Fruit fly (Drosophila melanogaster) whole organism, embryonic: ENCODE results near the gene Nsun2.
A peak's percentile ranks its signal among the peaks of the same experiment; 100 is the strongest.

Experiments
- CG11695 ChIP-seq: fragments of 200-800 bp; sonication (Bioruptor generic); IDR thresholded peaks from 3 replicates; pipeline ENCODE4 v1.3.6; 2022; ENCODE audit warnings: missing biosample characterization, missing genetic modification characterization
- CG15479 ChIP-seq: fragments of 200-800 bp; sonication (Bioruptor generic); optimal IDR thresholded peaks from 3 replicates; lab custom pipeline; 2019; ENCODE audit warnings: missing biosample characterization, mild to moderate bottlenecking, missing genetic modification characterization, moderate library complexity
- CG15514 ChIP-seq: fragments of 200-800 bp; sonication (Bioruptor generic); optimal IDR thresholded peaks from 3 replicates; lab custom pipeline; 2017; ENCODE audit warnings: missing biosample characterization, missing genetic modification characterization, mild to moderate bottlenecking, moderate library complexity, missing genetic modification reagents
- CG17385 ChIP-seq: fragments of 200-800 bp; sonication (Bioruptor generic); optimal IDR thresholded peaks from 3 replicates; lab custom pipeline; 2018; ENCODE audit warnings: missing biosample characterization, mild to moderate bottlenecking, missing genetic modification characterization
- CG18011 ChIP-seq: fragments of 200-800 bp; sonication (Bioruptor generic); optimal IDR thresholded peaks from 2 replicates; lab custom pipeline; 2017; ENCODE audit warnings: missing biosample characterization, missing genetic modification characterization, mild to moderate bottlenecking, moderate library complexity, missing genotype
- CG1832 ChIP-seq: fragments of 200-800 bp; sonication (Bioruptor generic); optimal IDR thresholded peaks from 2 replicates; lab custom pipeline; 2017; ENCODE audit warnings: missing biosample characterization, mild to moderate bottlenecking, missing genetic modification characterization, inconsistent platforms
- CG30431 ChIP-seq: fragments of 200-800 bp; sonication (Bioruptor generic); optimal IDR thresholded peaks from 2 replicates; lab custom pipeline; 2017; ENCODE audit warnings: missing biosample characterization, missing genetic modification characterization
- CG32772 ChIP-seq: fragments of 200-800 bp; sonication (Bioruptor generic); IDR thresholded peaks from 2 replicates; pipeline ENCODE4 v1.3.6; 2022; ENCODE audit warnings: missing biosample characterization, missing genetic modification characterization
- CG4360 ChIP-seq: fragments of 200-800 bp; sonication (Bioruptor generic); IDR thresholded peaks from 2 replicates; pipeline ENCODE4 v1.3.6; 2022; ENCODE audit warnings: missing biosample characterization, missing genetic modification characterization
- CG6791 ChIP-seq: fragments of 200-800 bp; sonication (Bioruptor generic); IDR thresholded peaks from 3 replicates; pipeline ENCODE4 v1.3.6; 2022; ENCODE audit warnings: missing biosample characterization, missing genetic modification characterization; ENCODE audit not compliant: partially characterized antibody
- CG7786 ChIP-seq: fragments of 200-800 bp; sonication (Bioruptor generic); optimal IDR thresholded peaks from 2 replicates; lab custom pipeline; 2016; ENCODE audit warnings: missing biosample characterization, missing genetic modification characterization
- CG9817 ChIP-seq: fragments of 200-800 bp; sonication (Bioruptor generic); optimal IDR thresholded peaks from 2 replicates; lab custom pipeline; 2018; ENCODE audit warnings: missing biosample characterization, mild to moderate bottlenecking, missing genetic modification characterization, moderate library complexity
- CoRest ChIP-seq: fragments of 200-800 bp; sonication (Bioruptor generic); optimal IDR thresholded peaks from 3 replicates; lab custom pipeline; 2018; ENCODE audit warnings: missing biosample characterization, mild to moderate bottlenecking, missing genetic modification characterization, moderate library complexity
- D ChIP-seq, 2 experiments: fragments of 200-800 bp in 1 of 2; fragments of >200 bp in 1 of 2; sonication (Bioruptor generic) in 1 of 2; optimal IDR thresholded peaks; 2 replicates in 1 of 2; 3 replicates in 1 of 2; lab custom pipeline; 2017; ENCODE audit warnings: mild to moderate bottlenecking in 1 of 2, missing biosample characterization in 1 of 2, missing genetic modification characterization in 1 of 2, missing genetic modification reagents in 1 of 2
- Drgx ChIP-seq: fragments of 200-800 bp; sonication (Bioruptor generic); IDR thresholded peaks from 2 replicates; pipeline ENCODE4 v1.3.6; 2022; ENCODE audit warnings: missing biosample characterization, missing genetic modification characterization
- Elba2 ChIP-seq: fragments of 200-800 bp; sonication (Bioruptor generic); optimal IDR thresholded peaks from 3 replicates; lab custom pipeline; 2016; ENCODE audit warnings: missing biosample characterization, missing genetic modification characterization
- Gsc ChIP-seq: fragments of 200-800 bp; sonication (Bioruptor generic); IDR thresholded peaks from 2 replicates; pipeline ENCODE4 v1.3.6; 2022; ENCODE audit warnings: missing biosample characterization, missing genetic modification characterization
- HLH54F ChIP-seq: fragments of 200-800 bp; sonication (Bioruptor generic); optimal IDR thresholded peaks from 3 replicates; lab custom pipeline; 2016; ENCODE audit warnings: missing biosample characterization, missing genetic modification characterization
- Stat92E ChIP-seq, 3 experiments: fragments of >200 bp in 2 of 3; fragments of 200-800 bp in 1 of 3; sonication (Bioruptor generic) in 1 of 3; optimal IDR thresholded peaks; 2 replicates each; lab custom pipeline; 2017 to 2019; ENCODE audit warnings: missing biosample characterization in 3 of 3, missing genetic modification characterization in 3 of 3, mild to moderate bottlenecking in 1 of 3, moderate library complexity in 1 of 3
- Tbp ChIP-seq: fragments of >200 bp; optimal IDR thresholded peaks from 2 replicates; lab custom pipeline; 2018; ENCODE audit warnings: missing biosample characterization, missing genetic modification characterization
- ap ChIP-seq: fragments of 200-800 bp; sonication (Bioruptor generic); IDR thresholded peaks from 2 replicates; pipeline ENCODE4 v1.3.6; 2022; ENCODE audit warnings: missing biosample characterization, missing genetic modification characterization
- cg ChIP-seq: fragments of 200-800 bp; sonication (Bioruptor generic); optimal IDR thresholded peaks from 3 replicates; lab custom pipeline; 2019; ENCODE audit warnings: missing biosample characterization, mild to moderate bottlenecking, missing genetic modification characterization, moderate library complexity
- chinmo ChIP-seq: fragments of 200-800 bp; sonication (Bioruptor generic); IDR thresholded peaks from 4 replicates; pipeline ENCODE4 v1.3.6; 2022; ENCODE audit warnings: missing biosample characterization, missing genetic modification characterization; ENCODE audit not compliant: partially characterized antibody
- crol ChIP-seq: fragments of 200-800 bp; sonication (Bioruptor generic); IDR thresholded peaks from 2 replicates; pipeline ENCODE4 v1.3.6; 2022; ENCODE audit warnings: missing biosample characterization, missing genetic modification characterization
- eve ChIP-seq, 2 experiments: fragments of >200 bp; optimal IDR thresholded peaks; 2 replicates each; lab custom pipeline; 2017; ENCODE audit warnings: missing biosample characterization in 2 of 2, missing genetic modification characterization in 2 of 2
- exex ChIP-seq: fragments of 200-800 bp; sonication (Bioruptor generic); optimal IDR thresholded peaks from 4 replicates; lab custom pipeline; 2018; ENCODE audit warnings: missing biosample characterization, mild to moderate bottlenecking, missing genetic modification characterization, moderate library complexity
- insv ChIP-seq, 2 experiments: fragments of 200-800 bp; sonication (Bioruptor generic); optimal IDR thresholded peaks; 3 replicates each; lab custom pipeline; 2016 to 2018; ENCODE audit warnings: missing biosample characterization in 2 of 2, missing genetic modification characterization in 2 of 2
- kni ChIP-seq: fragments of 200-800 bp; sonication (Bioruptor generic); optimal IDR thresholded peaks from 3 replicates; lab custom pipeline; 2017; ENCODE audit warnings: mild to moderate bottlenecking, missing biosample characterization, missing genetic modification reagents, missing genetic modification characterization
- lilli ChIP-seq: fragments of 200-800 bp; sonication (Bioruptor generic); optimal IDR thresholded peaks from 3 replicates; lab custom pipeline; 2016; ENCODE audit warnings: missing biosample characterization, missing genetic modification characterization
- nerfin-1 ChIP-seq: fragments of 200-800 bp; sonication (Bioruptor generic); optimal IDR thresholded peaks from 3 replicates; lab custom pipeline; 2019; ENCODE audit warnings: missing biosample characterization, mild to moderate bottlenecking, missing genetic modification characterization, moderate library complexity
- nom ChIP-seq: fragments of 200-800 bp; sonication (Bioruptor generic); optimal IDR thresholded peaks from 2 replicates; lab custom pipeline; 2017; ENCODE audit warnings: missing biosample characterization, missing genetic modification characterization, mild to moderate bottlenecking, moderate library complexity, missing genetic modification reagents
- oc ChIP-seq: fragments of 200-800 bp; sonication (Bioruptor generic); optimal IDR thresholded peaks from 2 replicates; lab custom pipeline; 2018; ENCODE audit warnings: missing biosample characterization, mild to moderate bottlenecking, missing genetic modification characterization, moderate library complexity
- pros ChIP-seq: fragments of 200-800 bp; sonication (Bioruptor generic); optimal IDR thresholded peaks from 3 replicates; lab custom pipeline; 2019; ENCODE audit warnings: missing biosample characterization, mild to moderate bottlenecking, missing genetic modification characterization, moderate library complexity
- psq ChIP-seq: fragments of 200-800 bp; sonication (Bioruptor generic); optimal IDR thresholded peaks from 2 replicates; lab custom pipeline; 2017; ENCODE audit warnings: missing biosample characterization, missing genetic modification characterization
- sqz ChIP-seq: fragments of 200-800 bp; sonication (Bioruptor generic); optimal IDR thresholded peaks from 3 replicates; lab custom pipeline; 2018; ENCODE audit warnings: missing biosample characterization, mild to moderate bottlenecking, missing genetic modification characterization
- tna ChIP-seq: fragments of 200-800 bp; sonication (Bioruptor generic); IDR thresholded peaks from 2 replicates; pipeline ENCODE4 v1.3.6; 2022; ENCODE audit warnings: missing biosample characterization, missing genetic modification characterization; ENCODE audit not compliant: partially characterized antibody
- vvl ChIP-seq: fragments of 200-800 bp; sonication (Bioruptor generic); IDR thresholded peaks from 2 replicates; pipeline ENCODE4 v1.3.6; 2022; ENCODE audit warnings: missing biosample characterization, missing genetic modification characterization
- zen ChIP-seq: fragments of 200-800 bp; sonication (Bioruptor generic); optimal IDR thresholded peaks from 3 replicates; lab custom pipeline; 2018; ENCODE audit warnings: missing biosample characterization, mild to moderate bottlenecking, missing genetic modification characterization, moderate library complexity

Gene Nsun2

dm6 chrX:4108612-4109173 is 4.8 kb downstream of the Nsun2 start:
- TF ChIP-seq eve (GFP tag; optimal IDR thresholded peaks at IDR 0.05; lab: Kevin White, UChicago) (no peak), zen (tag; lab: Kevin White, UChicago) (peak; percentile 56), Elba2 (GFP tag; lab: Kevin White, UChicago) (peak; percentile 90), CG1832 (GFP tag; lab: Kevin White, UChicago) (peak; percentile 43), cg (GFP tag; lab: Kevin White, UChicago) (peak; percentile 53), CG15514 (peak; percentile 39), insv (GFP tag; optimal IDR thresholded peaks at IDR 0.05; lab: Kevin White, UChicago) (peak; percentile 98 to 100), Stat92E (GFP tag; optimal IDR thresholded peaks at IDR 0.05; lab: Kevin White, UChicago) (no peak), CG6791 (no peak), vvl (GFP tag; lab: Robert Waterston, UW) (0 out of 2 replicates have a peak, but pooled peaks have one; percentile 14), D (optimal IDR thresholded peaks at IDR 0.05; lab: Kevin White, UChicago) (peak; percentile 86), D (GFP tag; optimal IDR thresholded peaks at IDR 0.05; lab: Kevin White, UChicago) (no peak), CG15479 (GFP tag; lab: Kevin White, UChicago) (peak; percentile 80), pros (peak; percentile 43), lilli (no peak)

dm6 chrX:4108114-4108439 is 5.5 kb downstream of the Nsun2 start:
- TF ChIP-seq CG11695 (GFP tag; lab: Robert Waterston, UW): no peak
- TF ChIP-seq Drgx (GFP tag; lab: Robert Waterston, UW): peak; percentile 42; the same call in 1 of the 2 replicates
- TF ChIP-seq nom: peak; percentile 34
- TF ChIP-seq exex (tag; lab: Kevin White, UChicago): peak; percentile 12

- TF ChIP-seq CG32772 (no peak), Tbp (GFP tag; lab: Kevin White, UChicago) (no peak), cg (GFP tag; lab: Kevin White, UChicago) (peak; percentile 21), crol (GFP tag; lab: Robert Waterston, UW) (peak; percentile 67), CoRest (tag; lab: Kevin White, UChicago) (no peak), nerfin-1 (no peak), chinmo (0 out of 4 replicates have a peak, but pooled peaks have one; percentile 22), CG9817 (tag; lab: Kevin White, UChicago) (no peak), HLH54F (no peak), CG7786 (GFP tag; lab: Kevin White, UChicago) (no peak), sqz (GFP tag; lab: Kevin White, UChicago) (peak; percentile 0), CG30431 (no peak), oc (peak; percentile 1), CG17385 (peak; percentile 44), CG18011 (GFP tag; lab: Kevin White, UChicago) (peak; percentile 67), CG4360 (GFP tag; lab: Robert Waterston, UW) (peak; percentile 86), Gsc (GFP tag; lab: Robert Waterston, UW) (no peak), ap (GFP tag; lab: Robert Waterston, UW) (no peak), CG11695 (GFP tag; lab: Robert Waterston, UW) (no peak), pros (peak; percentile 79), psq (GFP tag; lab: Kevin White, UChicago) (peak; percentile 65), tna (no peak), kni (GFP tag; lab: Kevin White, UChicago) (peak; percentile 57)
- TF ChIP-seq, all 482 proteins: peak for 11
Observed at dm6 chrX:4107261-4108113, 6.0 kb downstream of the Nsun2 start.
